Fruit fly (Drosophila melanogaster): ENCODE measurements around the gene fd3F.

The fd3F gene

DNA sequence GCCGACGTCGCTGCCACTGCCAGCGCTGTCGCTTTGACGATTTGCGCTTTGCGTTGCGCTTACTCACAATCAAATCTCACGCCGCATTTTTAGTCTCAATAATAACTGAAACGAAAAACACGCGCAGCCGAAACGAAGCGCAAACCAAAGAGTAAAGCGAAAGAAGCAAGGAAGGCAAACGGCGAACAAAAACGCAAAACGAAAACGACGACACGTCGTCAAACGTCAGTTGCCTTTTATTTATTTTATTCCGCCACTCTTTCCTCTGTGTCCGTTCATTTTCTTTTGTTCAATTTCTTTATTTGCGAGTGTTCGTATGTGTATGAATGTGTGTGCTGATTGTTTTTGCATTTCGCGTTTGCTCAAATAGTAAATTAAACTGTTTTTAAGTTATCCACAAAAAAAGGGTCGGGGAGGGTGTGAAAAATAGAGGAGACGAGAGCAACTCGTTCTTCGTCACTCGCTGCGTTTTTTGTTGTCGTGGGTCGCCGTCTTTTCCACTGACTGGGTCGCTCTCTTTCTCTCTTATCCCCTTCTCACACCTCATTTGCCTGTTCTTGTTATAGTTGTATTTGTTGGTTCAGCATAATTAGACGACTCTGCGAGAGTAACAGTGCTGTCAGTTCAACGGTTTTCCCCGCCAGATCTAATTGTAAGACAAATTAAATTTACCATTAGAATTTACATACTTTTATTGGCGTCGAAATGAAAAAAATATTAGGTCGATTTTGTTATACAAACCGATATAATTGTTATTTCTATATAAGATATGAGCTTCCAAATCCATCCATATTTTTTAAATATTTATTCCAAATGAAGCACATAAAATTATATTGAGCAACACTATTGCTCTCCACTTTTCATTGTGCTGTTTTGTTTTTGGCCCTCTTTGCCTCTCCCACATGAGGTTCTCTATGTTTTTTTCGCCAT is 29.0 kb upstream of the fd3F start (continued):
- TF ChIP-seq chn (GFP tag; optimal IDR thresholded peaks at IDR 0.05) (peak; percentile 44), CG17328 (GFP tag; IDR thresholded peaks at IDR 0.05) (0 out of 2 replicates have a peak, but pooled peaks have one; percentile 19), z (GFP tag; IDR thresholded peaks at IDR 0.05) (no peak), CG6272 (GFP tag; IDR thresholded peaks at IDR 0.05) (peak; percentile 31; the same call in 1 of the 2 replicates), corto (GFP tag; optimal IDR thresholded peaks at IDR 0.05) (peak; percentile 56), otp (GFP tag; IDR thresholded peaks at IDR 0.05) (peak; percentile 35; the same call in 1 of the 3 replicates), Elba2 (GFP tag; optimal IDR thresholded peaks at IDR 0.05) (no peak), Dek (tag; optimal IDR thresholded peaks at IDR 0.05) (peak; percentile 72), abd-A (tag; optimal IDR thresholded peaks at IDR 0.05) (peak; percentile 82), CG8290 (GFP tag; optimal IDR thresholded peaks at IDR 0.05) (peak; percentile 38), CG8290 (tag; optimal IDR thresholded peaks at IDR 0.05) (peak in 1 of 2 experiments; percentile 50), cas (GFP tag; IDR thresholded peaks at IDR 0.05) (no peak), Ada2b (GFP tag; IDR thresholded peaks at IDR 0.05) (peak; percentile 71), sqz (GFP tag; optimal IDR thresholded peaks at IDR 0.05) (peak; percentile 69), CG1792 (GFP tag; optimal IDR thresholded peaks at IDR 0.05) (no peak), MBD-R2 (GFP tag; IDR thresholded peaks at IDR 0.05) (peak; percentile 34; the same call in 1 of the 2 replicates), aop (GFP tag; IDR thresholded peaks at IDR 0.05) (no peak), CG14860 (GFP tag; IDR thresholded peaks at IDR 0.05; ENCODE audit: partially characterized antibody) (no peak), CG10565 (GFP tag; optimal IDR thresholded peaks at IDR 0.05) (no peak), kay (GFP tag; optimal IDR thresholded peaks at IDR 0.05) (peak; percentile 43), CG13424 (tag; optimal IDR thresholded peaks at IDR 0.05) (peak; percentile 84)

DNA sequence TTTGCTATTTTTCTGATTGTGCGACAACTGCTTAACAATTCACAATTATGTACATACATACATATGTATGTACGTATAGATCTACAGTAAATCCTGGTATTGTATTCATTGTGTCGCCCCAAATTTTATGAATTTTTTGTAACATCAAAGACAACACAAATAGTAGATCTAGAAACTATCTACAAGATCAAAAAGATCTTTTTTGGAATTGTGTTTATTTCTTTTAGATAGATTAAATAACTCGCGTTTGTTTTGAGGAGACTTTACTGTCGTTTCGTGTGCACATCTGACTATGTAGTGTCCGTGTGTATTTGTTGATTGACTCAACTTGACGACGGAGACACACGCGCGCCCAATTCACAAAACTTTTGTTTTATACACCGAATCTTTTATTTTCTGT is 27.8 kb upstream of the fd3F start:
- TF ChIP-seq CG4282 (GFP tag; optimal IDR thresholded peaks at IDR 0.05) (peak; percentile 52), fru (optimal IDR thresholded peaks at IDR 0.05) (no peak), psq (GFP tag; optimal IDR thresholded peaks at IDR 0.05) (peak; percentile 77), CG8359 (GFP tag; optimal IDR thresholded peaks at IDR 0.05; ENCODE audit: borderline replicate concordance) (peak; percentile 26), CG15696 (tag; optimal IDR thresholded peaks at IDR 0.05) (peak; percentile 78), CG18764 (GFP tag; optimal IDR thresholded peaks at IDR 0.05) (peak; percentile 72), CG18619 (GFP tag; optimal IDR thresholded peaks at IDR 0.05) (peak; percentile 84), pum (GFP tag; optimal IDR thresholded peaks at IDR 0.05) (peak; percentile 78), cwo (GFP tag; optimal IDR thresholded peaks at IDR 0.05) (peak; percentile 92), Hr39 (optimal IDR thresholded peaks at IDR 0.05) (no peak), Gsc (GFP tag; IDR thresholded peaks at IDR 0.05) (no peak), CG11723 (GFP tag; optimal IDR thresholded peaks at IDR 0.05) (peak; percentile 76), YL-1 (GFP tag; optimal IDR thresholded peaks at IDR 0.05) (peak; percentile 22), dysf (GFP tag; IDR thresholded peaks at IDR 0.05) (peak; percentile 96), Myb (GFP tag; optimal IDR thresholded peaks at IDR 0.05) (peak; percentile 82), CG2116 (GFP tag; optimal IDR thresholded peaks at IDR 0.05) (peak; percentile 44), CG10274 (GFP tag; optimal IDR thresholded peaks at IDR 0.05) (peak; percentile 77), CG7745 (tag; optimal IDR thresholded peaks at IDR 0.05) (no peak), CG7271 (tag; optimal IDR thresholded peaks at IDR 0.05) (peak; percentile 74), pros (GFP tag; optimal IDR thresholded peaks at IDR 0.05) (no peak), NC2α (GFP tag; optimal IDR thresholded peaks at IDR 0.05) (peak; percentile 52), CG13123 (GFP tag; optimal IDR thresholded peaks at IDR 0.05) (peak; percentile 58), CG12071 (GFP tag; optimal IDR thresholded peaks at IDR 0.05) (peak; percentile 87), CG7556 (GFP tag; optimal IDR thresholded peaks at IDR 0.05) (peak; percentile 86), CG2889 (GFP tag; IDR thresholded peaks at IDR 0.05) (peak; percentile 89), nom (GFP tag; optimal IDR thresholded peaks at IDR 0.05) (peak; percentile 24), scrt (GFP tag; optimal IDR thresholded peaks at IDR 0.05) (peak; percentile 89), her (GFP tag; optimal IDR thresholded peaks at IDR 0.05) (peak; percentile 92), tll (GFP tag; optimal IDR thresholded peaks at IDR 0.05) (no peak)

Data from whole organism, embryonic.